Fruit fly (Drosophila melanogaster): ENCODE results near the gene PolZ2.

PolZ2 gene

DNA sequence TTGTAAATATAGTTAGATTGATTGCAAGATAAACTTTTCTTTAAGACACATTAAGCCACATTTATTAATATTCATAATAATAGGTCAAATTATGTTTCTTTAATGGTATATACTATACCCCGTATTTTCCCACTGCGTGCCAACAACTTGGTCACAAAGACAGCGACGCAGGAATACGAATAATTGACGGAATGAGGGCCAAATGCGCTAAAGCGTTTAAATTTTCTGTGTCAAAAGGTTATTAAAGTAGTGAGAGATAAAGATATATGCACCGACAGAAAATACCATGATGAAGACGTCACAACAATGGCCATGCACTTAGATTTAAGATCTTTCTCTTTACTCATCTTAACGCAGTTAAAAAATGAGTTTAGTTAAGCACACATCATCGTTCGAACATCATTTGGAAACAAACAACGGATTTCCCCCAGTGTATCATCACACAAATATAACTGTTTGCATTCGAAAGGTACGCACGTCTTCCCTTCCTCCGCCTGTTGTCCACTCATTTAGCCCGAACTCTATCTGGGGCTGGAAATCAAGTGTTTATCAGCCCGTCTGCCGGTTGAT is 31.8 kb downstream of the PolZ2 start (continued):
- no peak for TF ChIP-seq Oaz (GFP tag; IDR thresholded peaks at IDR 0.05)
- no peak for TF ChIP-seq sim (GFP tag; IDR thresholded peaks at IDR 0.05)
- TF ChIP-seq sd (tag; optimal IDR thresholded peaks at IDR 0.05) = no peak
- TF ChIP-seq CG2199 (GFP tag; IDR thresholded peaks at IDR 0.05) = no peak
- TF ChIP-seq CG3995 (GFP tag; optimal IDR thresholded peaks at IDR 0.05) = peak; percentile 19
- TF ChIP-seq bigmax (GFP tag; optimal IDR thresholded peaks at IDR 0.05) = no peak
- TF ChIP-seq az2 (GFP tag; optimal IDR thresholded peaks at IDR 0.05) = peak; percentile 52
- TF ChIP-seq row (GFP tag; IDR thresholded peaks at IDR 0.05) = peak; percentile 71
- peak; percentile 58 for TF ChIP-seq CG17328 (GFP tag; IDR thresholded peaks at IDR 0.05)
- peak; percentile 28 for TF ChIP-seq cwo (GFP tag; optimal IDR thresholded peaks at IDR 0.05)
- peak; percentile 44 for TF ChIP-seq lab (GFP tag; optimal IDR thresholded peaks at IDR 0.05)
- peak; percentile 46 for TF ChIP-seq Max (GFP tag; optimal IDR thresholded peaks at IDR 0.05)
- peak; percentile 73 for TF ChIP-seq Antp (GFP tag; optimal IDR thresholded peaks at IDR 0.05)
- no peak for TF ChIP-seq nerfin-2 (GFP tag; IDR thresholded peaks at IDR 0.05; ENCODE audit: partially characterized antibody)
- TF ChIP-seq CG10543 (GFP tag; optimal IDR thresholded peaks at IDR 0.05) = no peak
- peak; percentile 71 for TF ChIP-seq Xbp1 (GFP tag; optimal IDR thresholded peaks at IDR 0.05)
- TF ChIP-seq Mad (GFP tag; optimal IDR thresholded peaks at IDR 0.05) = peak; percentile 41
- TF ChIP-seq Sox102F (GFP tag; optimal IDR thresholded peaks at IDR 0.05) = peak; percentile 73
- peak; percentile 51; the same call in 1 of the 2 replicates for TF ChIP-seq CG9932 (GFP tag; IDR thresholded peaks at IDR 0.05)
- TF ChIP-seq Lhr (GFP tag; optimal IDR thresholded peaks at IDR 0.05) = no peak
- TF ChIP-seq gem (tag; optimal IDR thresholded peaks at IDR 0.05) = peak; percentile 74
- TF ChIP-seq zfh1 (GFP tag; IDR thresholded peaks at IDR 0.05) = peak; percentile 74
- peak; percentile 59; the same call in 1 of the 2 replicates for TF ChIP-seq CG5953 (GFP tag; IDR thresholded peaks at IDR 0.05)
- no peak for TF ChIP-seq CG3838 (GFP tag; optimal IDR thresholded peaks at IDR 0.05)
- peak; percentile 80 for TF ChIP-seq oc (tag; optimal IDR thresholded peaks at IDR 0.05)
- no peak for TF ChIP-seq Hey (tag; optimal IDR thresholded peaks at IDR 0.05)
- TF ChIP-seq grn (GFP tag; optimal IDR thresholded peaks at IDR 0.05) = peak; percentile 95
- TF ChIP-seq gcm (GFP tag; optimal IDR thresholded peaks at IDR 0.05) = peak; percentile 38
- TF ChIP-seq ara (GFP tag; IDR thresholded peaks at IDR 0.05) = peak; percentile 52
- no peak for TF ChIP-seq chinmo (GFP tag; IDR thresholded peaks at IDR 0.05; ENCODE audit: partially characterized antibody)
- TF ChIP-seq crc (GFP tag; optimal IDR thresholded peaks at IDR 0.05) = peak; percentile 52
- no peak for TF ChIP-seq Trl (optimal IDR thresholded peaks at IDR 0.05)
- peak; percentile 44 for TF ChIP-seq Trl (GFP tag; optimal IDR thresholded peaks at IDR 0.05)
- TF ChIP-seq CG14050 (GFP tag; IDR thresholded peaks at IDR 0.05) = no peak
- TF ChIP-seq CG7987 (GFP tag; optimal IDR thresholded peaks at IDR 0.05) = no peak
- no peak for TF ChIP-seq CG2129 (GFP tag; IDR thresholded peaks at IDR 0.05; ENCODE audit: partially characterized antibody)
- no peak for TF ChIP-seq Dip2 (GFP tag; IDR thresholded peaks at IDR 0.05)
- TF ChIP-seq CG6683 (GFP tag; optimal IDR thresholded peaks at IDR 0.05) = no peak
- TF ChIP-seq bcd (GFP tag; optimal IDR thresholded peaks at IDR 0.05) = peak; percentile 59
- peak; percentile 40 for TF ChIP-seq Dek (tag; optimal IDR thresholded peaks at IDR 0.05)
- peak; percentile 65 for TF ChIP-seq CG10147 (GFP tag; optimal IDR thresholded peaks at IDR 0.05)
- peak; percentile 44 for TF ChIP-seq CG16815 (GFP tag; optimal IDR thresholded peaks at IDR 0.05)
- peak; percentile 82 for TF ChIP-seq crol (GFP tag; IDR thresholded peaks at IDR 0.05)
- no peak for TF ChIP-seq pita (GFP tag; optimal IDR thresholded peaks at IDR 0.05)
- peak; percentile 54 for TF ChIP-seq CG11247 (GFP tag; IDR thresholded peaks at IDR 0.05)
- TF ChIP-seq wor (GFP tag; IDR thresholded peaks at IDR 0.05) = peak; percentile 15; the same call in 1 of the 2 replicates
- TF ChIP-seq Hmr (GFP tag; optimal IDR thresholded peaks at IDR 0.05) = peak; percentile 59
- TF ChIP-seq z (GFP tag; IDR thresholded peaks at IDR 0.05) = no peak
- TF ChIP-seq Ravus (GFP tag; IDR thresholded peaks at IDR 0.05) = no peak; the same call in 1 of the 2 replicates
- peak; percentile 68 for TF ChIP-seq Hr3 (GFP tag; optimal IDR thresholded peaks at IDR 0.05)
- TF ChIP-seq Deaf1 (tag; optimal IDR thresholded peaks at IDR 0.05) = peak; percentile 25

Measured in whole organism, embryonic.